Fruit fly (Drosophila melanogaster): Measurements from ENCODE around the gene yellow-k.

yellow-k gene

dm6 chr3L:15533402-15534129, 13.1 kb downstream of the yellow-k start:
- peak; percentile 26 for TF ChIP-seq ems (GFP tag; optimal IDR thresholded peaks at IDR 0.05)
- TF ChIP-seq Sox100B (GFP tag; optimal IDR thresholded peaks at IDR 0.05), result peak; percentile 28
- TF ChIP-seq CG10979 (tag; optimal IDR thresholded peaks at IDR 0.05), result peak; percentile 39
- peak; percentile 36 for TF ChIP-seq NfI (GFP tag; optimal IDR thresholded peaks at IDR 0.05)
- TF ChIP-seq CG5180 (GFP tag; optimal IDR thresholded peaks at IDR 0.05), result peak; percentile 35
- TF ChIP-seq lilli (GFP tag; optimal IDR thresholded peaks at IDR 0.05), result peak; percentile 29
- no peak for TF ChIP-seq sna (GFP tag; IDR thresholded peaks at IDR 0.05; ENCODE audit: partially characterized antibody)
- peak; percentile 35 for TF ChIP-seq CG12236 (GFP tag; optimal IDR thresholded peaks at IDR 0.05)
- peak; percentile 18 for TF ChIP-seq CG15696 (tag; optimal IDR thresholded peaks at IDR 0.05)
- no peak for TF ChIP-seq CG5953 (GFP tag; IDR thresholded peaks at IDR 0.05)
- no peak for TF ChIP-seq eyg (GFP tag; optimal IDR thresholded peaks at IDR 0.05)
- TF ChIP-seq odd (GFP tag; optimal IDR thresholded peaks at IDR 0.05), result no peak
- peak; percentile 45 for TF ChIP-seq CG30403 (GFP tag; optimal IDR thresholded peaks at IDR 0.05)
- no peak for TF ChIP-seq CG8290 (GFP tag; optimal IDR thresholded peaks at IDR 0.05)
- peak in 1 of 2 experiments; percentile 40 for TF ChIP-seq CG8290 (tag; optimal IDR thresholded peaks at IDR 0.05)
- peak; percentile 26 for TF ChIP-seq CG7839 (tag; optimal IDR thresholded peaks at IDR 0.05)
- no peak for TF ChIP-seq schlank (tag; optimal IDR thresholded peaks at IDR 0.05)
- TF ChIP-seq Oli (tag; optimal IDR thresholded peaks at IDR 0.05), result peak; percentile 26
- TF ChIP-seq CG8089 (GFP tag; optimal IDR thresholded peaks at IDR 0.05), result peak; percentile 10
- TF ChIP-seq Gsc (GFP tag; IDR thresholded peaks at IDR 0.05), result no peak
- 0 out of 2 replicates have a peak, but pooled peaks have one; percentile 48 for TF ChIP-seq NFAT (GFP tag; IDR thresholded peaks at IDR 0.05)
- TF ChIP-seq CG1603 (tag; optimal IDR thresholded peaks at IDR 0.05), result peak; percentile 36
- TF ChIP-seq NC2β (GFP tag; optimal IDR thresholded peaks at IDR 0.05), result no peak
- peak; percentile 12 for TF ChIP-seq pnt (GFP tag; optimal IDR thresholded peaks at IDR 0.05)
- TF ChIP-seq Fer1 (GFP tag; optimal IDR thresholded peaks at IDR 0.05), result peak; percentile 23
- TF ChIP-seq Mad (GFP tag; optimal IDR thresholded peaks at IDR 0.05), result no peak
- peak; percentile 35 for TF ChIP-seq nom (GFP tag; optimal IDR thresholded peaks at IDR 0.05)
- peak; percentile 66 for TF ChIP-seq oc (tag; optimal IDR thresholded peaks at IDR 0.05)
- peak; percentile 46; the same call in 1 of the 2 replicates for TF ChIP-seq H2.0 (GFP tag; IDR thresholded peaks at IDR 0.05)
- TF ChIP-seq lbe (GFP tag; optimal IDR thresholded peaks at IDR 0.05), result peak; percentile 87
- peak; percentile 53 for TF ChIP-seq CG7786 (GFP tag; optimal IDR thresholded peaks at IDR 0.05)
- TF ChIP-seq CG8944 (GFP tag; optimal IDR thresholded peaks at IDR 0.05), result peak; percentile 40
- TF ChIP-seq pb (GFP tag; optimal IDR thresholded peaks at IDR 0.05), result peak; percentile 74
- peak; percentile 35 for TF ChIP-seq Rx (GFP tag; IDR thresholded peaks at IDR 0.05)
- 0 out of 2 replicates have a peak, but pooled peaks have one; percentile 48 for TF ChIP-seq CG32767 (GFP tag; IDR thresholded peaks at IDR 0.05)
- TF ChIP-seq CG10209 (GFP tag; optimal IDR thresholded peaks at IDR 0.05), result peak; percentile 20
- TF ChIP-seq CG10147 (GFP tag; optimal IDR thresholded peaks at IDR 0.05), result no peak
- no peak for TF ChIP-seq pan (optimal IDR thresholded peaks at IDR 0.05)
- peak in 1 of 2 experiments; percentile 22 for TF ChIP-seq pan (GFP tag; optimal IDR thresholded peaks at IDR 0.05 in 1 of 2, IDR thresholded peaks at IDR 0.05 in 1 of 2)
- TF ChIP-seq CG12299 (tag; optimal IDR thresholded peaks at IDR 0.05), result no peak
- TF ChIP-seq Drgx (GFP tag; IDR thresholded peaks at IDR 0.05), result peak; percentile 61; the same call in 1 of the 2 replicates
- TF ChIP-seq trem (tag; optimal IDR thresholded peaks at IDR 0.05), result peak; percentile 8
- TF ChIP-seq al (GFP tag; IDR thresholded peaks at IDR 0.05), result peak; percentile 24; the same call in 1 of the 2 replicates
- TF ChIP-seq ttk (GFP tag; IDR thresholded peaks at IDR 0.05), result peak; percentile 53
- TF ChIP-seq prd (optimal IDR thresholded peaks at IDR 0.05), result no peak
- TF ChIP-seq prd (GFP tag; IDR thresholded peaks at IDR 0.05), result 0 out of 3 replicates have a peak, but pooled peaks have one; percentile 17
- peak; percentile 30 for TF ChIP-seq Asciz (GFP tag; optimal IDR thresholded peaks at IDR 0.05)
- TF ChIP-seq fd64A (GFP tag; optimal IDR thresholded peaks at IDR 0.05), result peak; percentile 42
- no peak for TF ChIP-seq bbx (GFP tag; IDR thresholded peaks at IDR 0.05; ENCODE audit: partially characterized antibody)
- peak; percentile 11; the same call in 1 of the 2 replicates for TF ChIP-seq CG9215 (GFP tag; IDR thresholded peaks at IDR 0.05)

Data from whole organism, embryonic.